Fruit fly (Drosophila melanogaster): ENCODE results near the gene Abcd3.
A peak's percentile ranks its signal among the peaks of the same experiment; 100 is the strongest.

Gene Abcd3

DNA sequence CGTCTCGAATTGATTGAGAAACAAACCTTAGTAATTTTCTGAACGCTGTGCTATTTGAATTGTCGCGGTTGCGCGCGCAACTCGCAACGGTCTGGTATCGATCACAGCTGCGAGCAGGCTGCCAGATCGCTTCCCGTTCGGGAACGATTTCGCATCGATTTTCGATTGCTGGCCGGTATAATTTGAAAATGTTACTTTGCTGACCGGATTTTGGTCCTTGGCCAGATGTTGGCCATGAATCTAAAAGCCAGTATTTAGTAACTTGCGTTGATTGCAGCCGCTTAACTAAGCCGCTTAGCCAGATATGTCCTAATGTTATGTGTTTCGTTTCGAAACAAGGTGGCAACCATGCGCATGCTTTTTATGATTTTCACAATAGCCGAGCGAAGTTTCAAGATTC lies 2.0 kb upstream of the Abcd3 start (continued):
- peak; percentile 35 for TF ChIP-seq sug (tag; optimal IDR thresholded peaks at IDR 0.05)
- TF ChIP-seq HLH54F (GFP tag; optimal IDR thresholded peaks at IDR 0.05) = no peak
- TF ChIP-seq ewg (GFP tag; optimal IDR thresholded peaks at IDR 0.05) = peak; percentile 22
- no peak for TF ChIP-seq h (optimal IDR thresholded peaks at IDR 0.05)
- TF ChIP-seq vnd (GFP tag; IDR thresholded peaks at IDR 0.05; ENCODE audit: partially characterized antibody) = 0 out of 3 replicates have a peak, but pooled peaks have one; percentile 17
- peak; percentile 19 for TF ChIP-seq zen (tag; optimal IDR thresholded peaks at IDR 0.05)
- TF ChIP-seq jumu (GFP tag; optimal IDR thresholded peaks at IDR 0.05) = peak; percentile 32
- TF ChIP-seq CG10267 (tag; optimal IDR thresholded peaks at IDR 0.05) = peak; percentile 53
- TF ChIP-seq HmgZ (tag; optimal IDR thresholded peaks at IDR 0.05) = peak; percentile 53
- TF ChIP-seq CG17186 (GFP tag; optimal IDR thresholded peaks at IDR 0.05) = peak; percentile 68
- TF ChIP-seq Sin3A (optimal IDR thresholded peaks at IDR 0.05) = peak; percentile 92
- peak; percentile 69 for TF ChIP-seq CG3847 (GFP tag; IDR thresholded peaks at IDR 0.05)
- TF ChIP-seq Hmr (GFP tag; optimal IDR thresholded peaks at IDR 0.05) = peak; percentile 16
- TF ChIP-seq Bteb2 (GFP tag; optimal IDR thresholded peaks at IDR 0.05) = no peak
- no peak for TF ChIP-seq Side (GFP tag; optimal IDR thresholded peaks at IDR 0.05)
- peak; percentile 46; the same call in 1 of the 3 replicates for TF ChIP-seq CG16813 (GFP tag; IDR thresholded peaks at IDR 0.05; ENCODE audit: partially characterized antibody)
- TF ChIP-seq trem (tag; optimal IDR thresholded peaks at IDR 0.05) = peak; percentile 63
- peak; percentile 64 for TF ChIP-seq CG15479 (GFP tag; optimal IDR thresholded peaks at IDR 0.05)
- TF ChIP-seq Lhr (GFP tag; optimal IDR thresholded peaks at IDR 0.05) = peak; percentile 18
- TF ChIP-seq CG2116 (GFP tag; optimal IDR thresholded peaks at IDR 0.05) = peak; percentile 87
- peak; percentile 19 for TF ChIP-seq stwl (tag; optimal IDR thresholded peaks at IDR 0.05)
- no peak for TF ChIP-seq tup (GFP tag; optimal IDR thresholded peaks at IDR 0.05)
- peak; percentile 82 for TF ChIP-seq pzg (GFP tag; optimal IDR thresholded peaks at IDR 0.05)
- peak; percentile 12 for TF ChIP-seq NC2β (GFP tag; optimal IDR thresholded peaks at IDR 0.05)
- no peak for TF ChIP-seq Trl (optimal IDR thresholded peaks at IDR 0.05)
- peak; percentile 15 for TF ChIP-seq Trl (GFP tag; optimal IDR thresholded peaks at IDR 0.05)
- TF ChIP-seq CG4617 (GFP tag; optimal IDR thresholded peaks at IDR 0.05; ENCODE audit: borderline replicate concordance) = peak; percentile 26
- peak; percentile 75 for TF ChIP-seq Sry-δ (GFP tag; optimal IDR thresholded peaks at IDR 0.05)
- no peak for TF ChIP-seq CG2199 (GFP tag; IDR thresholded peaks at IDR 0.05)
- TF ChIP-seq Antp (GFP tag; optimal IDR thresholded peaks at IDR 0.05) = peak; percentile 44
- no peak for TF ChIP-seq ssp (GFP tag; IDR thresholded peaks at IDR 0.05)
- TF ChIP-seq Aef1 (GFP tag; IDR thresholded peaks at IDR 0.05) = no peak
- peak; percentile 37 for TF ChIP-seq nmo (GFP tag; optimal IDR thresholded peaks at IDR 0.05)
- TF ChIP-seq CG9797 (GFP tag; optimal IDR thresholded peaks at IDR 0.05) = peak; percentile 43
- no peak for TF ChIP-seq CG10209 (GFP tag; optimal IDR thresholded peaks at IDR 0.05)
- TF ChIP-seq amos (GFP tag; IDR thresholded peaks at IDR 0.05; ENCODE audit: partially characterized antibody) = peak; percentile 51
- TF ChIP-seq HLH4C (GFP tag; IDR thresholded peaks at IDR 0.05; ENCODE audit: partially characterized antibody) = peak; percentile 24; the same call in 1 of the 3 replicates
- TF ChIP-seq Med (GFP tag) = peak; percentile 83
- TF ChIP-seq Dfd (GFP tag; optimal IDR thresholded peaks at IDR 0.05) = no peak
- peak; percentile 79 for TF ChIP-seq hkb (optimal IDR thresholded peaks at IDR 0.05)
- no peak for TF ChIP-seq hkb (GFP tag; IDR thresholded peaks at IDR 0.05)
- TF ChIP-seq CG3995 (GFP tag; optimal IDR thresholded peaks at IDR 0.05) = peak; percentile 67
- TF ChIP-seq disco-r (GFP tag; optimal IDR thresholded peaks at IDR 0.05) = no peak
- no peak for TF ChIP-seq scrt (GFP tag; optimal IDR thresholded peaks at IDR 0.05)
- TF ChIP-seq CG32532 (GFP tag; IDR thresholded peaks at IDR 0.05) = peak; percentile 35; the same call in 1 of the 2 replicates
- peak; percentile 17 for TF ChIP-seq ems (GFP tag; optimal IDR thresholded peaks at IDR 0.05)
- no peak for TF ChIP-seq H2.0 (GFP tag; IDR thresholded peaks at IDR 0.05)
- peak; percentile 44; the same call in 1 of the 2 replicates for TF ChIP-seq sna (GFP tag; IDR thresholded peaks at IDR 0.05; ENCODE audit: partially characterized antibody)
- no peak for TF ChIP-seq CG11504 (tag; optimal IDR thresholded peaks at IDR 0.05)
- peak; percentile 6 for TF ChIP-seq CG2120 (GFP tag; optimal IDR thresholded peaks at IDR 0.05)
- no peak for TF ChIP-seq maf-S (GFP tag; optimal IDR thresholded peaks at IDR 0.05)
- TF ChIP-seq Dref (GFP tag; IDR thresholded peaks at IDR 0.05) = peak; percentile 86
